Worm (Caenorhabditis elegans): ENCODE data around the gene Y62E10A.23.
A peak's percentile ranks its signal among the peaks of the same experiment; 100 is the strongest.
"Not testable (repeated sequence)": the region's sequence is repeated elsewhere in the genome, so short reads cannot be mapped to it uniquely, and the experiment has no call there.

Gene Y62E10A.23

ce11 chrIV:13430137-13430536 lies 44.0 kb downstream of the Y62E10A.23 start:
- TF ChIP-seq F33H1.4 (GFP tag; IDR thresholded peaks at IDR 0.05) (peak; percentile 54), rpc-1 (tag; optimal IDR thresholded peaks at IDR 0.05) (peak; percentile 1), snpc-4 (GFP tag; optimal IDR thresholded peaks at IDR 0.05) (peak; percentile 38), snpc-4 (tag; optimal IDR thresholded peaks at IDR 0.05) (peak in 3 of 4 experiments; percentile 68 to 95 (median 92)), C17E4.6 (GFP tag; IDR thresholded peaks at IDR 0.05) (0 out of 2 replicates have a peak, but pooled peaks have one; percentile 7), ztf-6 (GFP tag; IDR thresholded peaks at IDR 0.05) (peak; percentile 65; the same call in 1 of the 2 replicates), D2030.7 (GFP tag; IDR thresholded peaks at IDR 0.05) (peak; percentile 48; the same call in 1 of the 2 replicates), pbrm-1 (GFP tag; IDR thresholded peaks at IDR 0.05) (peak; percentile 63; the same call in 1 of the 2 replicates), mcd-1 (GFP tag; IDR thresholded peaks at IDR 0.05) (peak; percentile 82), egrh-3 (GFP tag; IDR thresholded peaks at IDR 0.05) (peak; percentile 87; the same call in 1 of the 2 replicates), attf-6 (GFP tag; IDR thresholded peaks at IDR 0.05) (peak; percentile 87), Y79H2A.3 (GFP tag; conservative IDR thresholded peaks at IDR 0.05) (peak; percentile 31; the same call in 1 of the 2 replicates), egl-44 (GFP tag; IDR thresholded peaks at IDR 0.05) (0 out of 2 replicates have a peak, but pooled peaks have one; percentile 40), rcor-1 (GFP tag; IDR thresholded peaks at IDR 0.05) (peak; percentile 80), madf-8 (GFP tag; conservative IDR thresholded peaks at IDR 0.05) (peak; percentile 19; the same call in 1 of the 2 replicates), him-1 (tag; optimal IDR thresholded peaks at IDR 0.05) (peak; percentile 46), madf-6 (GFP tag; IDR thresholded peaks at IDR 0.05) (peak; percentile 66), hsf-1 (GFP tag; IDR thresholded peaks at IDR 0.05) (peak; percentile 40; the same call in 1 of the 2 replicates), ceh-100 (GFP tag; IDR thresholded peaks at IDR 0.05) (peak; percentile 43; the same call in 1 of the 2 replicates), hmg-20 (GFP tag; IDR thresholded peaks at IDR 0.05) (0 out of 2 replicates have a peak, but pooled peaks have one; percentile 36), hmg-1.2 (GFP tag; IDR thresholded peaks at IDR 0.05) (peak; percentile 33), aptf-3 (GFP tag; IDR thresholded peaks at IDR 0.05) (0 out of 2 replicates have a peak, but pooled peaks have one; percentile 56), lin-26 (GFP tag; IDR thresholded peaks at IDR 0.05) (peak; percentile 100), tbp1 (GFP tag; optimal IDR thresholded peaks at IDR 0.05) (peak; percentile 72), Y95B8A.8 (GFP tag; IDR thresholded peaks at IDR 0.05) (peak; percentile 50; the same call in 1 of the 2 replicates), nfyb-1 (GFP tag; IDR thresholded peaks at IDR 0.05) (peak; percentile 77), Y53G8AR.9 (GFP tag; conservative IDR thresholded peaks at IDR 0.05) (peak; percentile 44; the same call in 1 of the 2 replicates), ekl-4 (GFP tag; IDR thresholded peaks at IDR 0.05) (peak; percentile 67; the same call in 1 of the 2 replicates)
- TF ChIP-seq rpc-1 (optimal IDR thresholded peaks at IDR 0.05), result not testable (repeated sequence)

- not testable (repeated sequence) for TF ChIP-seq nfya-2 (GFP tag; IDR thresholded peaks at IDR 0.05); ceh-27 (GFP tag; optimal IDR thresholded peaks at IDR 0.05); rec-8 (tag; optimal IDR thresholded peaks at IDR 0.05)
These were observed 47.8 kb downstream of the Y62E10A.23 start, which contains the start of gene K09B11.5 for ce11 chrIV:13433904-13434303. Gene K09B11.5 (minus strand): TSS chrIV:13434004.

Measured in whole organism, young adult.